Worm (Caenorhabditis elegans): Measurements from ENCODE around the gene tmem-258.

tmem-258 gene

DNA sequence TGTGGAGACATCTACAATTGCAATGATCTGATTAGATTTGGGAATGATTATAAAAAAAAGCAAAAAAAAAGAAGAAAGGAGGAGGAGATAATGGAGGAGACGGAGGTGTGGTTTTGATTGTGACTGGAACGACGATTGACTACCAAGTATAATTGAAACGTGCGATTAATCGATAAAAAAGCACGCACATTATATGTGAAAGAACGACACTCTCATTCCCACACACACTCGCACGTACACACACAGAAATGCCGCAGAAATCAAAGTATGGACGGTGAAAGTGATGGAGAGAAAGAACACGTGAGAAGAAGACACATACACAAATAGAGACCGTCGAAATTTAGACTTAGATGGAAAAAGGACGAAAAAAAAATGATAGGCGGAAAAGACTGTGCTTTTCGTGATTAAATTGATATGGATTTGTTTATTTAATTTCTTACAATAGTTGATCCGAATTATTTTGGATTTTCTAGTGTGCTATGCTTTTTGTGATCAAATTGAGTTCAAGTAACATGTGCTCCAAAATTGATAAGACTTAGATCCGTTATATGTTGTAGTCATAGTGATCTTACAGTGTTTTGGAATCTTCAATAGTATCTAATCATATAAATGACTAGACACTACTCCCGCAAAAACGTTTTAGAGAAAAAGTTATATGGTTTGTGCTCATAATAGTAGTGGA lies 30.9 kb downstream of the tmem-258 start, which contains the start of gene nhr-135 (continued):
- TF ChIP-seq aly-2 (tag; optimal IDR thresholded peaks at IDR 0.05): no peak
- TF ChIP-seq hlh-17 (GFP tag; optimal IDR thresholded peaks at IDR 0.05; ENCODE audit: borderline replicate concordance): no peak
- no peak for TF ChIP-seq fkh-4 (tag; optimal IDR thresholded peaks at IDR 0.05; ENCODE audit: borderline replicate concordance)
- TF ChIP-seq egl-27 (tag; optimal IDR thresholded peaks at IDR 0.05): no peak
- TF ChIP-seq unc-62 (GFP tag; optimal IDR thresholded peaks at IDR 0.05): no peak
- TF ChIP-seq lin-14 (GFP tag; optimal IDR thresholded peaks at IDR 0.05): peak; percentile 83
- TF ChIP-seq lir-3 (tag; optimal IDR thresholded peaks at IDR 0.05; ENCODE audit: poor library complexity): no peak
- TF ChIP-seq lin-13 (GFP tag; optimal IDR thresholded peaks at IDR 0.05): no peak
- no peak for TF ChIP-seq xbp-1 (tag; optimal IDR thresholded peaks at IDR 0.05)
- TF ChIP-seq snpc-4 (tag; optimal IDR thresholded peaks at IDR 0.05): no peak
- no peak for TF ChIP-seq aha-1 (tag; optimal IDR thresholded peaks at IDR 0.05)
- TF ChIP-seq efl-3 (GFP tag; optimal IDR thresholded peaks at IDR 0.05): no peak
- no peak for TF ChIP-seq hpl-2 (GFP tag; optimal IDR thresholded peaks at IDR 0.05)
- TF ChIP-seq ets-5 (GFP tag; IDR thresholded peaks at IDR 0.05): no peak
- TF ChIP-seq nhr-76 (tag; optimal IDR thresholded peaks at IDR 0.05): no peak
- TF ChIP-seq elt-2 (tag; optimal IDR thresholded peaks at IDR 0.05): peak; percentile 81
- TF ChIP-seq ztf-11 (tag; optimal IDR thresholded peaks at IDR 0.05): no peak
- TF ChIP-seq tbx-2 (tag; optimal IDR thresholded peaks at IDR 0.05): peak; percentile 40
- TF ChIP-seq nhr-28 (tag; optimal IDR thresholded peaks at IDR 0.05): no peak
- TF ChIP-seq nhr-20 (tag; optimal IDR thresholded peaks at IDR 0.05): peak; percentile 93
- no peak for TF ChIP-seq pax-3 (tag; optimal IDR thresholded peaks at IDR 0.05)
- no peak for TF ChIP-seq dsc-1 (tag; optimal IDR thresholded peaks at IDR 0.05)
- TF ChIP-seq swsn-7 (tag; optimal IDR thresholded peaks at IDR 0.05): no peak
- TF ChIP-seq Y116A8C.19 (tag; optimal IDR thresholded peaks at IDR 0.05; ENCODE audit: borderline replicate concordance): no peak
- TF ChIP-seq fkh-8 (tag; optimal IDR thresholded peaks at IDR 0.05): no peak
- TF ChIP-seq fos-1 (tag; optimal IDR thresholded peaks at IDR 0.05): no peak
- peak in 2 of 3 experiments; percentile 28 to 32 for TF ChIP-seq dpl-1 (GFP tag; optimal IDR thresholded peaks at IDR 0.05)
- TF ChIP-seq egl-13 (tag; optimal IDR thresholded peaks at IDR 0.05): no peak
- no peak for TF ChIP-seq pag-3 (tag; optimal IDR thresholded peaks at IDR 0.05; ENCODE audit: borderline replicate concordance, insufficient read depth)
- no peak for TF ChIP-seq unc-86 (tag; optimal IDR thresholded peaks at IDR 0.05)
- TF ChIP-seq rnt-1 (tag; optimal IDR thresholded peaks at IDR 0.05): no peak
- TF ChIP-seq lin-15B (tag; optimal IDR thresholded peaks at IDR 0.05): no peak
- no peak for TF ChIP-seq irx-1 (tag; optimal IDR thresholded peaks at IDR 0.05)
- no peak for TF ChIP-seq vab-15 (tag; optimal IDR thresholded peaks at IDR 0.05)
- no peak for TF ChIP-seq zag-1 (tag; optimal IDR thresholded peaks at IDR 0.05)
- TF ChIP-seq pqm-1 (tag; optimal IDR thresholded peaks at IDR 0.05): no peak

DNA sequence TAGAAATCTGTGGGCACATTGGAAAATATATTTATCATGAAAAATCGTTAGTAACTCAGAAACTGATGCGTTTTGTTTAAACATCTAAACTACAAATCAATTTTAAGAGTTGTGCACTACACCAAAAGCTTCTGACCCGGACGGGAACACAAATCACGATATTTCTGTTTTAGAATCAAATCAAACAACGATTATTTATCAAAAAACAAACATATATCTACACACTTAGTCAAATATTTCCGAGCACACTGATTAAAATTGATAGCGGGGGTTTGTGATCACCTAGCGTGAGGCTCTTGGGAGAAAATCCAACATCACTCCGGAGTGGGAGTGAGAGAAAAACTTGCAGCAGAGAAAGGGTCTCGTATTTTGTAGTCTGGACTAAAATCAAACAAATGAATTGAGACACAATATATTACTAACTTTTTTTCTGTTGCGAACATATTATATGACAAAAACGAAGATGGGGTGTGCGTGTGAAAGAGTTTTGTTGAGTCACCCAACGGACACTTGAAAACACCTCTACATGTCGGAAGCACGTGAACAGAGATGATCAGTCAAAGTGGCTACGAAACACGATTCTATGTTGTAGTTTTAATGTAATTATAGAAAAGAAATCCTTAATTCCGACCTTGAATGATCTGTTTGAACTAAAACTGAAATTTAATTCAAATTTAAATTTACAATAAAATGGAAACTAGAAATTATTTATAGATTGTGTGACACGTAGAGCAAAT lies 32.4 kb downstream of the tmem-258 start:
- TF ChIP-seq elt-2 (tag; optimal IDR thresholded peaks at IDR 0.05) (peak; percentile 67), nhr-85 (tag) (peak; percentile 71), sptf-1 (tag; optimal IDR thresholded peaks at IDR 0.05) (no peak), nhr-20 (tag; optimal IDR thresholded peaks at IDR 0.05) (peak; percentile 51), unc-130 (tag; optimal IDR thresholded peaks at IDR 0.05) (no peak), lin-14 (GFP tag; optimal IDR thresholded peaks at IDR 0.05) (peak; percentile 15), dsc-1 (tag; optimal IDR thresholded peaks at IDR 0.05) (peak; percentile 14), nhr-71 (tag; optimal IDR thresholded peaks at IDR 0.05) (peak; percentile 19)

Measured in whole organism, L1 larva.